Worm (Caenorhabditis elegans): ENCODE measurements around the gene H06H21.11.

DNA sequence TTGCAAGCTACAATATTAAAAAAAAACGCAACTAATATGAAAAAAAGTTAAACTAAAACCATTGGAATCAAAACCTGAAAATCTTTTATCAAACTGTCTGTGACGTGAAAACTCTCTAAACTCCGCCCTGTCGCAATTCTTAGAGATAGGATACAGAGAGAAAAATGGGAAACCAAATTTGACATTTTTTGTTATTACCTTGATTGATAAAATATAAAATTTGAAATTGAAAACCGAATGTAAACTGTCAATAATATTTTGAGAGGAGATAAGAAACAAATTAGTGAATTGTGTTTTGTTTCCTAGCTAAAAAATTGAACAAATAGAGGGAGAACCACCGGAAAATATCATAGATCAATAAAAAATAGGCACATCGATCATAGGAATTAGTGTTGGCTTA, 14.7 kb upstream of the H06H21.11 start:
- TF ChIP-seq snpc-4 (tag; optimal IDR thresholded peaks at IDR 0.05) (no peak), flh-1 (GFP tag; optimal IDR thresholded peaks at IDR 0.05) (no peak), lsy-2 (tag; optimal IDR thresholded peaks at IDR 0.05) (no peak), lin-13 (tag; optimal IDR thresholded peaks at IDR 0.05) (no peak), pha-4 (tag; optimal IDR thresholded peaks at IDR 0.05) (no peak), ztf-11 (tag; optimal IDR thresholded peaks at IDR 0.05) (no peak), unc-62 (GFP tag; optimal IDR thresholded peaks at IDR 0.05) (no peak), nhr-12 (tag; optimal IDR thresholded peaks at IDR 0.05) (no peak), elt-1 (tag; optimal IDR thresholded peaks at IDR 0.05; ENCODE audit: borderline replicate concordance, insufficient read depth) (no peak), nhr-237 (tag; optimal IDR thresholded peaks at IDR 0.05) (no peak), ceh-39 (tag; optimal IDR thresholded peaks at IDR 0.05) (no peak)

Data from whole organism, mixed stage, embryonic.